Fruit fly (Drosophila melanogaster) whole organism, embryonic: ENCODE data around the gene CG13917.

Experiments
- BtbVII ChIP-seq: fragments of 200-800 bp; sonication (Bioruptor generic); optimal IDR thresholded peaks from 3 replicates; lab custom pipeline; 2017; ENCODE audit warnings: missing biosample characterization, mild to moderate bottlenecking, missing genetic modification characterization
- CG10959 ChIP-seq: fragments of 200-800 bp; sonication (Bioruptor generic); IDR thresholded peaks from 2 replicates; pipeline ENCODE4 v1.3.6; 2022; ENCODE audit warnings: missing biosample characterization, missing genetic modification characterization
- CG11695 ChIP-seq: fragments of 200-800 bp; sonication (Bioruptor generic); IDR thresholded peaks from 3 replicates; pipeline ENCODE4 v1.3.6; 2022; ENCODE audit warnings: missing biosample characterization, missing genetic modification characterization
- CG12155 ChIP-seq: fragments of 200-800 bp; sonication (Bioruptor generic); optimal IDR thresholded peaks from 3 replicates; lab custom pipeline; 2016; ENCODE audit warnings: missing biosample characterization, missing genetic modification characterization
- CG12391 ChIP-seq: fragments of 200-800 bp; sonication (Bioruptor generic); optimal IDR thresholded peaks from 3 replicates; lab custom pipeline; 2018; ENCODE audit warnings: missing biosample characterization, mild to moderate bottlenecking, missing genetic modification characterization, moderate library complexity
- CG12769 ChIP-seq: fragments of 200-800 bp; sonication (Bioruptor generic); optimal IDR thresholded peaks from 2 replicates; lab custom pipeline; 2019; ENCODE audit warnings: missing biosample characterization, mild to moderate bottlenecking, missing genetic modification characterization, moderate library complexity
- CG13287 ChIP-seq: fragments of 200-800 bp; sonication (Bioruptor generic); IDR thresholded peaks from 2 replicates; pipeline ENCODE4 v1.3.6; 2022; ENCODE audit warnings: missing biosample characterization, missing genetic modification characterization; ENCODE audit not compliant: partially characterized antibody
- CG13894 ChIP-seq: fragments of 200-800 bp; sonication (Bioruptor generic); optimal IDR thresholded peaks from 3 replicates; lab custom pipeline; 2018; ENCODE audit warnings: missing biosample characterization, mild to moderate bottlenecking, missing genetic modification characterization, moderate library complexity
- CG16779 ChIP-seq: fragments of 200-800 bp; sonication (Bioruptor generic); IDR thresholded peaks from 2 replicates; pipeline ENCODE4 v1.3.6; 2022; ENCODE audit warnings: missing biosample characterization, missing genetic modification characterization
- CG17361 ChIP-seq: fragments of 200-800 bp; sonication (Bioruptor generic); IDR thresholded peaks from 3 replicates; pipeline ENCODE4 v1.3.6; 2022; ENCODE audit warnings: missing biosample characterization, missing genetic modification characterization
- CG18619 ChIP-seq: fragments of 200-800 bp; sonication (Bioruptor generic); optimal IDR thresholded peaks from 3 replicates; lab custom pipeline; 2017; ENCODE audit warnings: missing biosample characterization, mild to moderate bottlenecking, missing genetic modification characterization
- CG2875 ChIP-seq: fragments of 200-800 bp; sonication (Bioruptor generic); optimal IDR thresholded peaks from 2 replicates; lab custom pipeline; 2017; ENCODE audit warnings: missing biosample characterization, mild to moderate bottlenecking, missing genetic modification characterization, missing genetic modification reagents
- CG31224 ChIP-seq: fragments of 200-800 bp; sonication (Bioruptor generic); IDR thresholded peaks from 2 replicates; pipeline ENCODE4 v1.3.6; 2022; ENCODE audit warnings: missing biosample characterization, missing genetic modification characterization
- CG33213 ChIP-seq: fragments of 200-800 bp; sonication (Bioruptor generic); optimal IDR thresholded peaks from 3 replicates; lab custom pipeline; 2016; ENCODE audit warnings: missing biosample characterization, missing genetic modification characterization
- CG3847 ChIP-seq: fragments of 200-800 bp; sonication (Bioruptor generic); IDR thresholded peaks from 2 replicates; pipeline ENCODE4 v1.3.6; 2022; ENCODE audit warnings: missing biosample characterization, missing genetic modification characterization
- CG43689 ChIP-seq: fragments of 200-800 bp; sonication (Bioruptor generic); IDR thresholded peaks from 2 replicates; pipeline ENCODE4 v1.3.6; 2022; ENCODE audit warnings: missing biosample characterization, missing genetic modification characterization
- CG4404 ChIP-seq: fragments of 200-800 bp; sonication (Bioruptor generic); IDR thresholded peaks from 2 replicates; pipeline ENCODE4 v1.3.6; 2022; ENCODE audit warnings: missing biosample characterization, missing genetic modification characterization
- CG4707 ChIP-seq: fragments of 200-800 bp; sonication (Bioruptor generic); optimal IDR thresholded peaks from 2 replicates; lab custom pipeline; 2018; ENCODE audit warnings: missing biosample characterization, mild to moderate bottlenecking, missing genetic modification characterization, moderate library complexity
- CG7357 ChIP-seq: fragments of 200-800 bp; sonication (Bioruptor generic); IDR thresholded peaks from 3 replicates; pipeline ENCODE4 v1.3.6; 2022; ENCODE audit warnings: missing biosample characterization, missing genetic modification characterization
- CG9609 ChIP-seq: fragments of 200-800 bp; sonication (Bioruptor generic); optimal IDR thresholded peaks from 3 replicates; lab custom pipeline; 2016; ENCODE audit warnings: missing biosample characterization, missing genetic modification characterization
- Deaf1 ChIP-seq: fragments of 200-800 bp; optimal IDR thresholded peaks from 3 replicates; lab custom pipeline; 2019; ENCODE audit warnings: missing biosample characterization, mild to moderate bottlenecking, missing genetic modification characterization, moderate library complexity
- Doc3 ChIP-seq: fragments of 200-800 bp; sonication (Bioruptor generic); IDR thresholded peaks from 3 replicates; pipeline ENCODE4 v1.3.6; 2022; ENCODE audit warnings: missing biosample characterization, missing genetic modification characterization; ENCODE audit not compliant: partially characterized antibody
- E2f2 ChIP-seq: fragments of 200-800 bp; sonication (Bioruptor generic); IDR thresholded peaks from 2 replicates; pipeline ENCODE4 v1.3.6; 2022; ENCODE audit warnings: missing biosample characterization, missing genetic modification characterization
- MTF-1 ChIP-seq: fragments of 200-800 bp; sonication (Bioruptor generic); optimal IDR thresholded peaks from 2 replicates; lab custom pipeline; 2018; ENCODE audit warnings: missing biosample characterization, mild to moderate bottlenecking, missing genetic modification characterization, borderline replicate concordance
- Med ChIP-seq: fragments of 200-800 bp; sonication (Bioruptor generic); peaks from one replicate; lab custom pipeline; 2016; ENCODE audit warnings: missing biosample characterization, missing genetic modification characterization, mild to moderate bottlenecking, inconsistent platforms, moderate library complexity
- NFAT ChIP-seq: fragments of 200-800 bp; sonication (Bioruptor generic); IDR thresholded peaks from 2 replicates; pipeline ENCODE4 v1.3.6; 2022; ENCODE audit warnings: missing biosample characterization, missing genetic modification characterization
- Nf-YB ChIP-seq: fragments of 200-800 bp; sonication (Bioruptor generic); optimal IDR thresholded peaks from 3 replicates; lab custom pipeline; 2019; ENCODE audit warnings: missing biosample characterization, mild to moderate bottlenecking, missing genetic modification characterization, moderate library complexity
- Sox100B ChIP-seq: fragments of 200-800 bp; sonication (Bioruptor generic); optimal IDR thresholded peaks from 3 replicates; lab custom pipeline; 2018; ENCODE audit warnings: missing biosample characterization, mild to moderate bottlenecking, missing genetic modification characterization
- Ssrp ChIP-seq: fragments of 200-800 bp; sonication (Bioruptor generic); optimal IDR thresholded peaks from 2 replicates; lab custom pipeline; 2018; ENCODE audit warnings: missing biosample characterization, mild to moderate bottlenecking, missing genetic modification characterization, moderate library complexity
- Trl ChIP-seq, 3 experiments: fragments of >200 bp in 2 of 3; fragments of 200-800 bp in 1 of 3; sonication (Bioruptor generic) in 1 of 3; optimal IDR thresholded peaks; 2 replicates in 1 of 3; 3 replicates in 2 of 3; lab custom pipeline; 2016 to 2017; ENCODE audit warnings: missing biosample characterization in 1 of 3, missing genetic modification characterization in 1 of 3
- bowl ChIP-seq: fragments of 200-800 bp; sonication (Bioruptor generic); IDR thresholded peaks from 2 replicates; pipeline ENCODE4 v1.3.6; 2022; ENCODE audit warnings: missing biosample characterization, missing genetic modification characterization
- dm ChIP-seq: fragments of 200-800 bp; sonication (Bioruptor generic); optimal IDR thresholded peaks from 3 replicates; lab custom pipeline; 2016; ENCODE audit warnings: missing biosample characterization, missing genetic modification characterization
- ewg ChIP-seq: fragments of 200-800 bp; sonication (Bioruptor generic); optimal IDR thresholded peaks from 3 replicates; lab custom pipeline; 2017; ENCODE audit warnings: mild to moderate bottlenecking, missing biosample characterization, missing genetic modification reagents, missing genetic modification characterization
- jigr1 ChIP-seq: fragments of 200-800 bp; sonication (Bioruptor generic); IDR thresholded peaks from 3 replicates; pipeline ENCODE4 v1.3.6; 2022; ENCODE audit warnings: missing biosample characterization, missing genetic modification characterization
- nerfin-1 ChIP-seq: fragments of 200-800 bp; sonication (Bioruptor generic); optimal IDR thresholded peaks from 3 replicates; lab custom pipeline; 2019; ENCODE audit warnings: missing biosample characterization, mild to moderate bottlenecking, missing genetic modification characterization, moderate library complexity
- pfk ChIP-seq: fragments of 200-800 bp; sonication (Bioruptor generic); optimal IDR thresholded peaks from 2 replicates; lab custom pipeline; 2018; ENCODE audit warnings: missing biosample characterization, mild to moderate bottlenecking, missing genetic modification characterization, moderate library complexity
- pnt ChIP-seq: fragments of 200-800 bp; sonication (Bioruptor generic); optimal IDR thresholded peaks from 3 replicates; lab custom pipeline; 2016; ENCODE audit warnings: missing biosample characterization, missing genetic modification characterization
- pros ChIP-seq: fragments of 200-800 bp; sonication (Bioruptor generic); optimal IDR thresholded peaks from 3 replicates; lab custom pipeline; 2019; ENCODE audit warnings: missing biosample characterization, mild to moderate bottlenecking, missing genetic modification characterization, moderate library complexity
- schlank ChIP-seq: fragments of 200-800 bp; sonication (Bioruptor generic); optimal IDR thresholded peaks from 2 replicates; lab custom pipeline; 2018; ENCODE audit warnings: missing biosample characterization, mild to moderate bottlenecking, missing genetic modification characterization
- scrt ChIP-seq: fragments of 200-800 bp; sonication (Bioruptor generic); optimal IDR thresholded peaks from 2 replicates; lab custom pipeline; 2018; ENCODE audit warnings: missing biosample characterization, mild to moderate bottlenecking, missing genetic modification characterization, moderate library complexity
- sima ChIP-seq: fragments of 200-800 bp; sonication (Bioruptor generic); optimal IDR thresholded peaks from 2 replicates; lab custom pipeline; 2016; ENCODE audit warnings: missing biosample characterization, missing genetic modification characterization
- sqz ChIP-seq: fragments of 200-800 bp; sonication (Bioruptor generic); optimal IDR thresholded peaks from 3 replicates; lab custom pipeline; 2018; ENCODE audit warnings: missing biosample characterization, mild to moderate bottlenecking, missing genetic modification characterization
- tin ChIP-seq: fragments of 200-800 bp; sonication (Bioruptor generic); optimal IDR thresholded peaks from 3 replicates; lab custom pipeline; 2016; ENCODE audit warnings: missing biosample characterization, missing genetic modification characterization
- twi ChIP-seq: fragments of 200-800 bp; optimal IDR thresholded peaks from 2 replicates; lab custom pipeline; 2019; ENCODE audit warnings: missing biosample characterization, mild to moderate bottlenecking, missing genetic modification characterization, moderate library complexity
- unc-4 ChIP-seq: fragments of 200-800 bp; sonication (Bioruptor generic); IDR thresholded peaks from 2 replicates; pipeline ENCODE4 v1.3.6; 2022; ENCODE audit warnings: missing biosample characterization, missing genetic modification characterization; ENCODE audit not compliant: partially characterized antibody
- vfl ChIP-seq: fragments of 200-800 bp; sonication (Bioruptor generic); optimal IDR thresholded peaks from 2 replicates; lab custom pipeline; 2016; ENCODE audit warnings: missing biosample characterization, missing genetic modification characterization
- wor ChIP-seq: fragments of 200-800 bp; sonication (Bioruptor generic); IDR thresholded peaks from 2 replicates; pipeline ENCODE4 v1.3.6; 2022; ENCODE audit warnings: missing biosample characterization, missing genetic modification characterization
- z ChIP-seq: fragments of 200-800 bp; sonication (Bioruptor generic); IDR thresholded peaks from 3 replicates; pipeline ENCODE4 v1.3.6; 2022; ENCODE audit warnings: missing biosample characterization, missing genetic modification characterization

The CG13917 gene

dm6 chr3L:1647276-1647919, 70.9 kb downstream of the CG13917 start, which contains the start of the genes CG17249 and Bro (continued):
- TF ChIP-seq vfl (GFP tag; lab: Kevin White, UChicago): peak; percentile 53
- TF ChIP-seq CG43689 (GFP tag; lab: Robert Waterston, UW): no peak
- TF ChIP-seq CG17361 (GFP tag; lab: Robert Waterston, UW): no peak
- no peak for TF ChIP-seq CG10959 (GFP tag; lab: Robert Waterston, UW)
- no peak for TF ChIP-seq MTF-1 (GFP tag; lab: Kevin White, UChicago)
- no peak for TF ChIP-seq CG2875 (GFP tag; lab: Kevin White, UChicago)
- no peak for TF ChIP-seq twi (tag; lab: Kevin White, UChicago)
- TF ChIP-seq CG12155: peak; percentile 43
- TF ChIP-seq schlank (tag; lab: Kevin White, UChicago): no peak
- peak; percentile 19 for TF ChIP-seq CG12391 (tag; lab: Kevin White, UChicago)
- peak; percentile 39 for TF ChIP-seq dm (GFP tag; lab: Kevin White, UChicago)
- no peak for TF ChIP-seq CG18619 (GFP tag; lab: Kevin White, UChicago)
- no peak for TF ChIP-seq sima (GFP tag; lab: Kevin White, UChicago)
- no peak for TF ChIP-seq Ssrp (tag; lab: Kevin White, UChicago)
- no peak for TF ChIP-seq CG4707
- no peak for TF ChIP-seq wor (GFP tag; lab: Robert Waterston, UW)
- TF ChIP-seq Sox100B (GFP tag; lab: Kevin White, UChicago): no peak
- no peak for TF ChIP-seq sqz
- no peak for TF ChIP-seq CG16779
- TF ChIP-seq pnt (GFP tag; lab: Kevin White, UChicago): no peak
- TF ChIP-seq CG33213 (GFP tag; lab: Kevin White, UChicago): peak; percentile 38
- no peak for TF ChIP-seq tin (GFP tag; lab: Kevin White, UChicago)
- no peak for TF ChIP-seq BtbVII (GFP tag; lab: Kevin White, UChicago)
- TF ChIP-seq, all 482 proteins: peak for 139

- peak; percentile 59 to 62 for TF ChIP-seq Trl (optimal IDR thresholded peaks at IDR 0.05; lab: Kevin White, UChicago)
- no peak for TF ChIP-seq Trl (GFP tag; optimal IDR thresholded peaks at IDR 0.05; lab: Kevin White, UChicago)
- no peak for TF ChIP-seq jigr1 (GFP tag; lab: Robert Waterston, UW)
- 0 out of 2 replicates have a peak, but pooled peaks have one; percentile 2 for TF ChIP-seq NFAT (GFP tag; lab: Robert Waterston, UW)
- no peak for TF ChIP-seq ewg (GFP tag; lab: Kevin White, UChicago)
- peak; percentile 31 for TF ChIP-seq nerfin-1 (tag; lab: Kevin White, UChicago)
- peak; percentile 13; the same call in 1 of the 2 replicates for TF ChIP-seq CG13287 (GFP tag; lab: Robert Waterston, UW)
- peak; percentile 61 for TF ChIP-seq CG13894 (tag; lab: Kevin White, UChicago)
- peak; percentile 30 for TF ChIP-seq pfk (GFP tag; lab: Kevin White, UChicago)
- TF ChIP-seq E2f2: 0 out of 2 replicates have a peak, but pooled peaks have one; percentile 11
- TF ChIP-seq Nf-YB: no peak
- peak; percentile 4 for TF ChIP-seq scrt
- TF ChIP-seq CG4404 (GFP tag; lab: Robert Waterston, UW): no peak
- TF ChIP-seq CG9609 (GFP tag; lab: Kevin White, UChicago): no peak
- TF ChIP-seq bowl (GFP tag; lab: Robert Waterston, UW): no peak
- peak; percentile 94 for TF ChIP-seq pros (GFP tag; lab: Kevin White, UChicago)
- peak; percentile 25 for TF ChIP-seq CG12769 (tag; lab: Kevin White, UChicago)
- 0 out of 3 replicates have a peak, but pooled peaks have one; percentile 46 for TF ChIP-seq z (GFP tag; lab: Robert Waterston, UW)
- no peak for TF ChIP-seq CG31224 (GFP tag; lab: Robert Waterston, UW)
- TF ChIP-seq Med (GFP tag; lab: Kevin White, UChicago): peak; percentile 59
- peak; percentile 91 for TF ChIP-seq Deaf1 (tag; lab: Kevin White, UChicago)
- no peak for TF ChIP-seq CG7357 (GFP tag; lab: Robert Waterston, UW)
- peak; percentile 43; the same call in 1 of the 2 replicates for TF ChIP-seq unc-4 (GFP tag; lab: Robert Waterston, UW)
- TF ChIP-seq CG3847 (GFP tag; lab: Robert Waterston, UW): no peak
- TF ChIP-seq Doc3: no peak
- no peak for TF ChIP-seq CG11695 (GFP tag; lab: Robert Waterston, UW)
These were observed 72.3 kb downstream of the CG13917 start, which contains the start of gene CG13920 for dm6 chr3L:1648690-1649355. TSS of gene CG13920 (plus strand) at chr3L:1648944.
